Worm (Caenorhabditis elegans): Measurements from ENCODE around the gene snu-66.

- TF ChIP-seq nhr-12 (tag; optimal IDR thresholded peaks at IDR 0.05) = no peak
- no peak for TF ChIP-seq nhr-77 (tag; optimal IDR thresholded peaks at IDR 0.05)
- TF ChIP-seq egl-5 (tag; optimal IDR thresholded peaks at IDR 0.05) = no peak
- TF ChIP-seq elt-3 (tag; optimal IDR thresholded peaks at IDR 0.05) = no peak
Observed at ce11 chrV:7543728-7544127, 31.7 kb downstream of the snu-66 start.

Measured in whole organism, L3 larva.